Worm (Caenorhabditis elegans) whole organism, late embryonic: ENCODE data around the gene cyc-2.1.

Source experiments
- C38D4.7 ChIP-seq: fragments of 200-800 bp; sonication (Bioruptor generic); optimal IDR thresholded peaks from 2 replicates; lab custom pipeline; 2018; ENCODE audit warnings: mild to moderate bottlenecking, missing genetic modification characterization, moderate library complexity, missing compliant biosample characterization
- T23F11.4 ChIP-seq: fragments of 200-800 bp; sonication (Bioruptor generic); optimal IDR thresholded peaks from 2 replicates; lab custom pipeline; 2018; ENCODE audit warnings: mild to moderate bottlenecking, missing genetic modification characterization, missing compliant biosample characterization
- ceh-2 ChIP-seq: sonication (generic microtip); optimal IDR thresholded peaks from 2 replicates; lab custom pipeline; 2016; ENCODE audit warnings: missing genotype, missing genetic modification characterization, missing compliant biosample characterization
- ceh-34 ChIP-seq: sonication (generic microtip); optimal IDR thresholded peaks from 2 replicates; lab custom pipeline; 2016; ENCODE audit warnings: mild to moderate bottlenecking, missing genetic modification characterization, missing compliant biosample characterization
- ceh-9 ChIP-seq: sonication (generic microtip); optimal IDR thresholded peaks from 2 replicates; lab custom pipeline; 2016; ENCODE audit warnings: mild to moderate bottlenecking, missing genetic modification characterization, inconsistent platforms, missing compliant biosample characterization
- ets-4 ChIP-seq: sonication (generic microtip); optimal IDR thresholded peaks from 2 replicates; lab custom pipeline; 2016; ENCODE audit warnings: missing genetic modification characterization, missing compliant biosample characterization
- fax-1 ChIP-seq: sonication (generic microtip); optimal IDR thresholded peaks from 2 replicates; lab custom pipeline; 2016; ENCODE audit warnings: missing genotype, missing genetic modification characterization, missing compliant biosample characterization
- fkh-10 ChIP-seq: fragments of 150-350 bp; optimal IDR thresholded peaks from 2 replicates; lab custom pipeline; 2014; ENCODE audit warnings: missing biosample characterization, missing genetic modification reagents, missing genetic modification characterization
- nhr-232 ChIP-seq: sonication (generic microtip); optimal IDR thresholded peaks from 2 replicates; lab custom pipeline; 2016; ENCODE audit warnings: missing genetic modification characterization, missing compliant biosample characterization
- pag-3 ChIP-seq: sonication (generic microtip); optimal IDR thresholded peaks from 2 replicates; lab custom pipeline; 2016; ENCODE audit warnings: missing compliant biosample characterization, missing genetic modification characterization, borderline replicate concordance
- sdc-2 ChIP-seq: sonication (generic microtip); optimal IDR thresholded peaks from 2 replicates; lab custom pipeline; 2016; ENCODE audit warnings: missing genotype, missing genetic modification characterization, missing compliant biosample characterization
- sox-4 ChIP-seq: sonication (generic microtip); optimal IDR thresholded peaks from 2 replicates; lab custom pipeline; 2017; ENCODE audit warnings: mild to moderate bottlenecking, missing genetic modification characterization, inconsistent platforms, missing compliant biosample characterization
- unc-3 ChIP-seq, 2 experiments: fragments of 200-800 bp in 1 of 2; sonication (Bioruptor generic) in 1 of 2; sonication (generic microtip) in 1 of 2; conservative IDR thresholded peaks in 1 of 2; optimal IDR thresholded peaks in 1 of 2; 2 replicates each; pipeline versions ENCODE4 v1.3.6 to Lab custom; 2016 to 2022; ENCODE audit warnings: missing compliant biosample characterization in 2 of 2, missing genetic modification characterization in 2 of 2, missing genetic modification reagents in 1 of 2

- TF ChIP-seq ets-4 (tag; lab: Kevin White, UChicago) (no peak), fax-1 (tag; lab: Kevin White, UChicago) (no peak), C38D4.7 (no peak), pag-3 (tag; lab: Kevin White, UChicago) (no peak), sox-4 (no peak), T23F11.4 (no peak), ceh-2 (tag; lab: Kevin White, UChicago) (no peak), unc-3 (GFP tag; conservative IDR thresholded peaks at IDR 0.05; lab: Robert Waterston, UW) (no peak), unc-3 (tag; optimal IDR thresholded peaks at IDR 0.05; lab: Kevin White, UChicago) (no peak), fkh-10 (no peak), sdc-2 (no peak), ceh-34 (tag; lab: Kevin White, UChicago) (no peak), nhr-232 (tag; lab: Kevin White, UChicago) (no peak), ceh-9 (tag; lab: Kevin White, UChicago) (no peak)
Measured at ce11 chrIV:4710459-4710858, 38.4 kb downstream of the cyc-2.1 start, which contains the start of gene cif-1.
